Worm (Caenorhabditis elegans): ENCODE data around the gene F11G11.14.

- TF ChIP-seq ama-1 (optimal IDR thresholded peaks at IDR 0.05) (no peak), ceh-36 (tag; optimal IDR thresholded peaks at IDR 0.05) (no peak), pes-1 (GFP tag; IDR thresholded peaks at IDR 0.05) (no peak), hnd-1 (tag; optimal IDR thresholded peaks at IDR 0.05) (no peak), hmbx-1 (tag; optimal IDR thresholded peaks at IDR 0.05) (no peak), scrt-1 (GFP tag; IDR thresholded peaks at IDR 0.05) (no peak)
Measured at ce11 chrII:4904778-4905177, 41.3 kb downstream of the F11G11.14 start, which contains the start of gene btbd-10.
